Worm (Caenorhabditis elegans): ENCODE data around the gene Y43F8C.13.

Y43F8C.13 gene

DNA sequence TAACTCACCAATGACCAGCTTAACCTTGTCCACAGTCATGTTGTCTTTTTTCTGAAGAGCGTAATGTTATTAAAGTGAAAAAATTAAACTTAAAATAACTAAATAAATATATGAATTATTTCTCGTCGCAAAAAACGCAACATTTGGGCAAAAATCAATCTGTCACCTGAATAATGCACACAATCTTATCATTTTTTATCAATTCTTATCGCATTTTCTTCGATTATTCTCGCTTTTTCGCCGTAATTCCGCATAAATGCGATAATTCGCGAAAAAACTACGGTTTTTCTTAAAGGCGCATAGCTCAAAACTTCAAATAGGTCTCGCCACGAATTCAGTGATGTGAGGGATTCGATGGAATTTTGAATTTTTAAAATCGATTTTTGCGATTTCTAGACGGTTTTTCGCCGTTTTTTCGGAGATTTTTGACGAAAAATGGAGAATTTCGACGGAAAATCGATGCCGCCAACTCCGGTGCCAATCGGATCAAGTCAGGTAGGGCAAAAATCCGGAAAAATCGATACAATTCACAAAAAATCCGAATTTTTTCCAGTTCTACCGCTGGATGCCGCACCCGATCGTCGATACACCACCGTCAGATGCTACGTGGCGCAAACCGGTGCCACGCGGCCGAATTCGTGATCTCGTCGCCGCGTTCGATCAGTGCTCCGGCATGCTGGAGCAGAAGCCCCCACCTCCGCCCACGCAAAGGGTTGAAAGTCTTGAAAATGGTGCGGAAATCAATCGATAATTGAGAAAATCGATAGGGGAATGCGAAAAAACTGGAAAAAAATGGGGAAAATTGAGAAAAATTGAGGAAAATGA, at the start of gene Y43F8C.13, which contains the start of gene ani-3:
TSS of gene Y43F8C.13 (minus strand) at position 51 of the 825 bp plus-strand sequence.
TSS of gene ani-3 (plus strand) at position 385 of the 825 bp plus-strand sequence.
- no peak for TF ChIP-seq unc-62 (GFP tag; optimal IDR thresholded peaks at IDR 0.05)

DNA sequence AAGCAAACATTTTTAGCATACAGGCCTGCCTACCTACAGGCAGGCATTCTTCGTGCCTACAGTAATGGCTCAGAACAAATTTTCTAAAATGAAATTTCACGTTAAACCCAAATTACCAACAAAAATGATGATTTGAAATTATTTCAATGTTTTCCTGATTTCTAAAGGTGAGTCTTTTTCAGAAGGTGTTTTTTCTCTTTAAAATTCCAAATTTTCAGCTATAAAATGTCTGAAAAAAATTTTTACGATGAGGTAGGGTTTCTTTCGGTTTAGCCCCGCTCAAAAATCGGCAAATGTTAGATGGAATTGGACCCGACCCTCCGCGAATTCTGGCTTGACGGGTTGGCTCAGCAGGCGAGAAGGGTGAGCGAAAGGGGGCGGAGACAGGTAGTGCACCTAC, 48.7 kb upstream of the Y43F8C.13 start, which contains the start of gene W04E12.5:
TSS of gene W04E12.5 (plus strand) at position 301 of the 400 bp plus-strand sequence.
- no peak for TF ChIP-seq unc-62 (GFP tag; optimal IDR thresholded peaks at IDR 0.05)

DNA sequence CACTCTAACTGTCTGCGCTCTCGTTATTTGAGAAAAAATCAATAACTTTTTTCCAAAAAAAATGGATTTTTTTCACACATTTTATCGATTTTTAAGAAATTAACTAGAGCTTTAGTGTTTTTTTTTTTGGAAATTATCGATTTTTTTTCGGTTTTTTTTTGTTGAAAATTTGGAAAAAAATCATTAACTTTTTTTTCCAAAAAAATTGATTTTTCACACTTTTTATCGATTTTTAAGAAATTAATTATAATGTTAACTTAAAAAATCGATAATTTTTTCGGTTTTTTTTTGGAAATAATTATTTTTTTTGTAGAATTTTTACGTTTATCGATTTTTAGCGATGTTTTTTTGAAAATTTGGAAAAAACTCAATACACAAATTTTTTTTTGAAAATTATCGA, 47.0 kb upstream of the Y43F8C.13 start:
- no peak for TF ChIP-seq unc-62 (GFP tag; optimal IDR thresholded peaks at IDR 0.05)

DNA sequence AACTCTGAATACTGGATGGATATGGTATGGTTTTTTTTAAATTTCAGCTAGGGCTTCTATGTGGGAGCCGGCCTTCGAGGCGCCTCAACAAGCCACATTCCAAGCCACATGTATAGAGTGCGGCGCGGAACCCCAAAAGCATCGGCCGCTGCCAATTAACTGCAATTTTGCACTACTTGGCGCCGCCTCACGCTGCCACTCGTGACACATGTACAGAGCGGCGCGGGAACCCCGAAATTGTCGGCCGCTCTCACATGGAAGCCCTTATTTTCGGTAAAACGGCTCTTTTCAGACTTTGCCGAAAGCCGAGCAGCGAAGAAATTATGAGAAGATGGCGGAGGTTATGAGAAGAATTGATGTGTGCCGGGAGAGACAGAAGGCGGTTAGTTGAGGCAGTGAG, 46.6 kb upstream of the Y43F8C.13 start:
- TF ChIP-seq unc-62 (GFP tag; optimal IDR thresholded peaks at IDR 0.05): no peak

DNA sequence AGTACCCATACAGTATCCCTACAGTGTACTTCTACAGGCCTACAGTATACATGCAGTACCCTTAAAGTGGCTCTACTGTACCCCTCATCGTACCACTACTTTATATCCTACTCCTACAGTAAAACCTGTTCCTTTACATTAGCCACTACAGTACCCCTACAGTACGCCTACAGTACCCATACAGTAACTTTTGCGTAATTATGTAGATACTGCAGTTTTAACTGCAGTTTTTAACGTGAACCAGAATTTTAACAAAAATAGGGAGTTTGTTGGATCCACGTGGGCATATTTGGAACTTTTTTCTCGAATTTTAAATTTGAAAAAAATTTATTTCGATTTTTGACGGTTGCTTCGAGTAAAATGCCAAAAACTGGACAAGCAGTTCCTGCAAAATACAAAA, 46.1 kb upstream of the Y43F8C.13 start, which contains the start of gene W04E12.4:
TSS of gene W04E12.4 (plus strand) at position 301 of the 400 bp plus-strand sequence.
- TF ChIP-seq unc-62 (GFP tag; optimal IDR thresholded peaks at IDR 0.05): no peak

DNA sequence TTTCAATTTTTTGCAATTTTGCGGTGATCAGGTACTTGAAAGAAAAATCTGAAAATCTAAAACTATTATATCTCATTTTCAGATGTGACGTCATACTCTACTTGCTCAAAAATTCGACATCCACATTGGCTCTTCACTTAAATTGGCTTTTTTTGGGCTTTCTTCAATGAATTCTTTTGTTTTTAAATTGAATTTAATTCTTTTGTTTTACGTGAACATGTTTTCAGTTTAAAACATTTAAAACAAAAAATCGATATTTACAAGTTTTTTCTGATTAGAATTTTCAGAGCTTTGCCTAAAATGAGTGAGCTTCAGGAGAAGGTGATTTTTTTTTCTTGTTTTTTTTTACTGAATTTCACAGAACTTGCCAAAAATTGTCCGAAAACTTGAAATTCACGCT, 44.5 kb upstream of the Y43F8C.13 start, which contains the start of gene W04E12.3:
TSS of gene W04E12.3 (plus strand) at position 301 of the 400 bp plus-strand sequence.
- TF ChIP-seq unc-62 (GFP tag; optimal IDR thresholded peaks at IDR 0.05): no peak

DNA sequence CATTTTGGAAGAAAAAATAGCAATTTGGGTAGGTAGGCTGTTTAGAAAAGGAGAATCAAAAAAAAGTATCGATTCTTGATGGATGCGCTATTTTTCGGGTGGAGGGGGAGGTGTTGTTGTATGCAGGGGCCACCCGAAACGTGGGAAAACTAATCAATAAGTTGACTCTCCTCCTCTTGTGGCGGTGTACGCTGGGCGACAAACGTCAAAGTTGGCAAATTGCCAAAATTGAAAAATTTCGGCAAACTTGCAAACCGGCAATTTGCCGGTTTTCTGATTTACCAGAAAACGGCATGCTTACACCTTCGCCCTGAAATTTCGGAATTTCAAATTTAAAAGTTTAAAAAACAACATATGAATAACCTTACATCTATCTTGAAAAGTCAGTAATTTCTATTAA, 43.8 kb upstream of the Y43F8C.13 start, which contains the start of gene W04E12.2:
TSS of gene W04E12.2 (minus strand) at position 101 of the 400 bp plus-strand sequence.
- TF ChIP-seq unc-62 (GFP tag; optimal IDR thresholded peaks at IDR 0.05): no peak

DNA sequence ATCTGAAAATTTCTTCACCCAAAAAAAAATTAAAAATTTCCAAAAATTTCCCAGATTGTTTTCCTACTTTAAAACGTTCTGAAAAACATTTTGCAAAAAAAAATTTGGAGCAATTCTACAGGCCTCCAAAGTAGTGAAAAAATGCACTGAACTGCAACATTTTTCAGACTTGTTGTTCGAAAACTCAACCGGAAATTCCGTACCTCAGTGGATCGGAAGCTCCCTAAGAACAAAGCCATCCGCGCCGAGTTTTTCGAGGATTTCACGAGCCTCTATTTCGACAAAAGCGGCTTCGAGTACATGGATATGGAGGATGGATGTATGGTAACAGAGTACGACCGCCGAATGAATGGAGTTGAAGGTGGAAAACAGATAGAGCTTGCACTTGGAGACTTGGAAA, 40.9 kb upstream of the Y43F8C.13 start, which contains the start of gene fbxa-131:
TSS of gene fbxa-131 (plus strand) at position 301 of the 400 bp plus-strand sequence.
- no peak for TF ChIP-seq unc-62 (GFP tag; optimal IDR thresholded peaks at IDR 0.05)

DNA sequence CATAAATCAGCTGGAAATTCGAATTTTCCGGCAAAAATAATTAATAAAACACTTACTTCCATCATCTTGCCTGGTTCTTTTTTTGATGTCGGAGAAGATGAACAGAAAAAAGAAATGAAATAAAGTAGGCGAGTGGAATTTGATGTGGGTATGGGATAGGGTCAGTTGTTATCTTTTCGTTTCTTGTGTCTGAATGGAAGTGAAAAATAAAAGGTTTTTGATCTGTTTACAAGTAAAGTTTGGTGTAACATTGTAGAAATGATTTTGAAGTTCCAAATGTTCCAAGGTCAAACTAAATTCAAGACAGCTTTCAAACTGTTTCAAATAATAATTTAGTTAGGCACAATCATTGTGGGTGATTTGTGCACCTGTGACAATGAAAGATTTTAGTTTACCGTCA, 40.3 kb upstream of the Y43F8C.13 start, which contains the start of gene W04E12.7:
TSS of gene W04E12.7 (minus strand) at position 101 of the 400 bp plus-strand sequence.
- no peak for TF ChIP-seq unc-62 (GFP tag; optimal IDR thresholded peaks at IDR 0.05)

DNA sequence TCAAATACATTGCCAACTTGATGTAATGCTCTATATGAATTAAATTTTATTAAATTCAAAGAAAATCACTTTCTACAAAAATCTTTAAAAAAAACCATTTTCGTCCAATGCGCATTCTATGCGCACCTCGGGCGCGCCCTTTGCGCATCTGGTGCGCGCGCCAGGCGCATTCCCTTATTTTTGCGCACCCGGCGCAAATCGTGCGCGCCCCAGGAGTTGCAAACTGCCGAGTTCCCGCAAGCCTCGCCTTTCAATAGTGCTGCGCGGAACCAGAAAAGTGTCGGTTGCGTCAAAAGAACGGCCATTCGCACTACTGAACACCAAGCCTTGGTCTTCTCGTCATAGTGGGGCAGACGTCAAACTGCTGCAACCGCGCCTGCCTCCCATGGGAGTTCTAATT, 36.5 kb upstream of the Y43F8C.13 start:
- TF ChIP-seq unc-62 (GFP tag; optimal IDR thresholded peaks at IDR 0.05): no peak

DNA sequence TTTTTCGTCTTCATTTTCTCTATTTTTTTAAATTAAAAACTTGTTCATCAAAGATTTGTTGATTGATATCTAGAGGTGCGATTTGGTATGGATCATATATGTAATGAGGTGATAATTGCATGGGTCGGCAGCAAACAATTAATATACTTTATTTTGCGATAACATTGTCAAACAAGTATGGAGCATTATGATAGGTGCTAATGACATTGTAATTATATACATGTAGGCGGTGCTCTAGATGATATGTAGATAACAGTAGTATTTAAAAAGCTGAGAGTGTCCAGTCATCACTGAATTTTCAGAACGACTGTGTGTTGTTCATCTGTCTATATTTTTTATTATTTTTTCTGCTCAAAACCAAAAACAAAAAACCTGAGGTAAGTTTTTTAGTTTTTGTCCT, 33.1 kb upstream of the Y43F8C.13 start, which contains the start of gene Y116F11A.1:
TSS of gene Y116F11A.1 (plus strand) at position 301 of the 400 bp plus-strand sequence.
- no peak for TF ChIP-seq unc-62 (GFP tag; optimal IDR thresholded peaks at IDR 0.05)

DNA sequence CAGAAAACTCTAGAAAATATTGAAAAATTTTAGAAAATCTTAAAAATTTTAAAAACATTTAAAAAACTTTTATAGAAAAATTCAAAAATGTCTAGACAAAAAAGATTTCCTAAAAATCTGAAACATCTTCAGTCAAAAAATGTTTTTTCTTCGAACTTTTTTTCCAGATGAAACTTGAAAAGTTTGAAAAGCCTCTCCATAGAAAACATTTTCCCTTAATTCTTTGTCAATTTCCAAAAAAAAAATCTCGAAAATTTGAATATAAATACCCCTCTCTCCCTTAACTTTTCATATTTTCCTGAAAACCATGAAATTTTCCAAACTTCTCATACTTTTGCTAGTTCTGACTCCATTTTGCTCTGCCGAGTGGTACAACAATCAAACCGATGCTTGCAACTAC, 31.5 kb upstream of the Y43F8C.13 start, which contains the start of gene Y116F11A.3:
TSS of gene Y116F11A.3 (plus strand) at position 301 of the 400 bp plus-strand sequence.
- no peak for TF ChIP-seq unc-62 (GFP tag; optimal IDR thresholded peaks at IDR 0.05)

DNA sequence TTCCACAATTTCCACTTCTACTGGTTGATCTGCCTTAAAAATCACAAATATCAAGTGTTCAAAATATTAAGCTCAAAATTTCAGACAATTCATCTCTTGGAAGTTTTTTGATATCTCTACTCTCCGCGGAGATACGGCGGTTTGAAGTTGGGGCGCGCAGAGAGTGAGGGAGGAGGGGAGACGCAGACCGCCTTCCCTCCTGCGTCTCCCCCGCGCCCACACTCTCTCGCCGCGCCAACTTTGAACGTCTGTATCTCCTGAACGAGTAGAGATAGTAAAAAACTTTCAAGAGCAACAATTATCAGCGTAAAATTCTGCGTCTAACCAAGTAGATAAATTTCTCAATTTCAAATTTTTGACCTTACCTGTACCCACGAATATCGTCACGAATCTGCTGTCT, 30.8 kb upstream of the Y43F8C.13 start:
- no peak for TF ChIP-seq unc-62 (GFP tag; optimal IDR thresholded peaks at IDR 0.05)

DNA sequence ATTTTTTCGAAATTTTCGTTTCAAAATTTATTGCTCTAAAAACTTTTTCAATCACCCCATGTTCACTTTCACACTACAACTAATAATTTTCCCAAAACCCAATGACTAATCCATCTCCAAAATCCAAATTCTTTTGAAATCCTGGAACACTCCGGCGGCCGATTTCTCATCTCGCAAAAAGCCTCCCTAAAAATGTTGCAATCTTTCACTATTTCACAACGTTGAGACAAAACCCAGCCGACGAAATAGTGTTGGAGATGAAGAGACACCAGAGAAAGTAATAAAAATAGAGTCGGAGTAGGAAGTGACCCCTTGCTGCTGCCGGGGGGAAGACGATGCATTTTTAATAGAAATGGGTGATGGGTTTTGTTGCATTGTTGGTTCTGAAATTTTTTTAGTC, 27.4 kb upstream of the Y43F8C.13 start:
- no peak for TF ChIP-seq unc-62 (GFP tag; optimal IDR thresholded peaks at IDR 0.05)

DNA sequence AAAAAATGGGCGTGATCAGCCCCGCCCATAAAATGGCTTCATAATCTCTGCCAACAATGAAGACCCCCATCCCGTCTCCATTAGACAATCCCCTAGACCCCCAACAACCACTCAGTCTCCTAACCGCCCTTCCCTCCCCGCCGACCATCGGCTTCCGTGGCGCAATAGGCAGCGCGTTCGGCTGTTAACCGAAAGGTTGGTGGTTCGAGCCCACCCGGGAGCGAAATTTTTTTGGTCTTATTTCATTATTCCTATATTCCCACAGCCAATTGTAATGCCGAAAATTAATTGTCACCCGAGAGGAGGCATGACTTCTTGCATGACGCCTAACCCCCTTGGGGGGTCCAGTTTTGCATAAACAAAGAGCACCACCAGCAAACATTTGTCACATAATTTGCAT, 25.7 kb upstream of the Y43F8C.13 start:
- TF ChIP-seq unc-62 (GFP tag; optimal IDR thresholded peaks at IDR 0.05): no peak

DNA sequence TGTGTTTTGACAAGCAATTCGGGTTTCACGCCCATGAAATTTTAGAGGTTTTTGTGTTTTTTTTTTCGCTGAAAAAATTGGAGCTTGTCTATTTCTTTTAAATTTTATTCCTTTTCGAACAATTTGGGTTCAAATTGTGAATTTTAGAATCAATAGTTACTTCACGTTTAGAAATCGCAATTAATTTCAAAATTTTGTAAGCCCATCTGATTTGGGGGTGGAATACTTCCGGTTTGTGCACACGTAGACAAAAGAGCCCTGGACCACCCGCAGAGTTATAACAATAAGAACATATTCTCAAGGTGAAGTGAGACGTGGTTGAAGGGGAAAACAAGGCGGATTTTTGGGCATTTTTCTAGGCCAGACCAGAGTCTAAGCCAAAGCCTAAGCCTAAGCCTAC, 22.1 kb upstream of the Y43F8C.13 start, which contains the start of gene Y116F11A.6:
TSS of gene Y116F11A.6 (plus strand) at position 301 of the 400 bp plus-strand sequence.
- TF ChIP-seq unc-62 (GFP tag; optimal IDR thresholded peaks at IDR 0.05): no peak

DNA sequence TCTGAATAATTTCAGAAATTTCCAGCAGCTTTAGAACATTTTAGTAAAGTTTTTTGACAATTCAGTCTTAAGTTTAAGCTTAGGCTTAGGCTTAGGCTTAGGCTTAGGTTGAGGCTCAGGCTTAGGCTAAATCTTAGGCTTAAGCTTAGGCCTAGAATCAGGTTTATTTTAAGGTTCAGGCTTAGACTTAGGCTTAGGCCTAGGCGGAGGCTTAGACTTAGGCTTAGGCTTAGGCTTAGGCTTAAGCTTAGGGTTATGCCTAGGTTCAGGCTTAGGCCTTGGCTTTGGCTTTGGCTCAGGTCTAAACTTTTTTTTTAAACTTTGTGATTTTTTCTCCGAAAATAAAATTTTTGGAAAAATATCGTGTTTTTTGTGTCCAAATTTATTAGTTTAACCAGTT, 21.5 kb upstream of the Y43F8C.13 start:
- TF ChIP-seq unc-62 (GFP tag; optimal IDR thresholded peaks at IDR 0.05): no peak
